Worm (Caenorhabditis elegans) whole organism, L2 larva: ENCODE results near the gene K09F6.6.

Source experiments
- aly-2 ChIP-seq: fragments of 150-350 bp; optimal IDR thresholded peaks from 2 replicates; lab custom pipeline; 2014; ENCODE audit warnings: missing biosample characterization, missing genetic modification characterization
- egl-27 ChIP-seq: sonication (generic microtip); optimal IDR thresholded peaks from 3 replicates; lab custom pipeline; 2017; ENCODE audit warnings: missing biosample characterization, missing genetic modification reagents, missing genetic modification characterization
- elt-3 ChIP-seq: sonication (generic microtip); optimal IDR thresholded peaks from 2 replicates; lab custom pipeline; 2017; ENCODE audit warnings: missing biosample characterization, missing genetic modification characterization
- lin-11 ChIP-seq: fragments of 150-350 bp; sonication (generic microtip); optimal IDR thresholded peaks from 2 replicates; lab custom pipeline; 2014; ENCODE audit warnings: missing biosample characterization, missing genetic modification characterization, inconsistent platforms, mixed read lengths
- nhr-77 ChIP-seq: fragments of 150-350 bp; optimal IDR thresholded peaks from 2 replicates; lab custom pipeline; 2014; ENCODE audit warnings: missing biosample characterization, missing genetic modification characterization
- peb-1 ChIP-seq: fragments of 150-350 bp; optimal IDR thresholded peaks from 2 replicates; lab custom pipeline; 2014; ENCODE audit warnings: missing biosample characterization, missing genetic modification characterization
- skn-1 ChIP-seq: sonication (generic microtip); optimal IDR thresholded peaks from 2 replicates; lab custom pipeline; 2017; ENCODE audit warnings: missing biosample characterization, missing genetic modification characterization
- unc-62 ChIP-seq: fragments of 150-350 bp; optimal IDR thresholded peaks from 2 replicates; lab custom pipeline; 2014; ENCODE audit warnings: missing biosample characterization, missing genetic modification reagents, missing genetic modification characterization

- TF ChIP-seq skn-1 (no peak), egl-27 (tag; lab: Kevin White, UChicago) (no peak), lin-11 (no peak), nhr-77 (no peak), aly-2 (no peak), elt-3 (tag; lab: Kevin White, UChicago) (no peak), peb-1 (tag; lab: Kevin White, UChicago) (no peak), unc-62 (GFP tag; lab: Kevin White, UChicago) (no peak)
These were observed 35.8 kb downstream of the K09F6.6 start, which contains the start of gene F54A3.2 for ce11 chrII:2243342-2243741.
